Fruit fly (Drosophila melanogaster) whole organism, wandering third instar larva: ENCODE results near the gene CG14567.

Experiments
- Dfd ChIP-seq: fragments of >200 bp; optimal IDR thresholded peaks from 2 replicates; lab custom pipeline; 2017; ENCODE audit warnings: missing biosample characterization, missing genetic modification characterization
- GATAd ChIP-seq: sonication (Bioruptor generic); optimal IDR thresholded peaks from 2 replicates; lab custom pipeline; 2016; ENCODE audit warnings: missing biosample characterization, missing genetic modification characterization
- Hr83 ChIP-seq: fragments of 200-300 bp; sonication (Bioruptor generic); optimal IDR thresholded peaks from 2 replicates; lab custom pipeline; 2016; ENCODE audit warnings: missing biosample characterization, mild to moderate bottlenecking, missing genetic modification characterization, moderate library complexity; ENCODE audit not compliant: poor library complexity, severe bottlenecking
- Myc ChIP-seq: fragments of >200 bp; optimal IDR thresholded peaks from 2 replicates; lab custom pipeline; 2017
- OdsH ChIP-seq: fragments of 200-800 bp; sonication (Bioruptor generic); optimal IDR thresholded peaks from 2 replicates; lab custom pipeline; 2016; ENCODE audit warnings: missing biosample characterization, mild to moderate bottlenecking, missing genetic modification characterization
- dl ChIP-seq, 2 experiments: fragments of 175-275, 200-275 bp in 1 of 2; fragments of 200-275 bp in 1 of 2; sonication (Bioruptor generic); optimal IDR thresholded peaks; lab custom pipeline; 2018; ENCODE audit warnings: mild to moderate bottlenecking in 2 of 2, missing biosample characterization in 2 of 2, missing genetic modification characterization in 2 of 2, moderate library complexity in 2 of 2; ENCODE audit not compliant: partially characterized antibody in 2 of 2, insufficient read depth in 1 of 2
- dsf ChIP-seq: sonication (Bioruptor generic); optimal IDR thresholded peaks from 2 replicates; lab custom pipeline; 2016; ENCODE audit warnings: missing biosample characterization, missing genetic modification characterization, borderline replicate concordance
- fru ChIP-seq: fragments of 200-800 bp; sonication (Bioruptor generic); optimal IDR thresholded peaks from 3 replicates; lab custom pipeline; 2016; ENCODE audit warnings: missing biosample characterization, mild to moderate bottlenecking, missing genetic modification characterization
- pan ChIP-seq: fragments of >200 bp; optimal IDR thresholded peaks from 2 replicates; lab custom pipeline; 2017
- sage ChIP-seq: fragments of 200-800 bp; sonication (Bioruptor generic); optimal IDR thresholded peaks from 2 replicates; lab custom pipeline; 2016; ENCODE audit warnings: missing biosample characterization, mild to moderate bottlenecking, missing genetic modification characterization
- usp ChIP-seq: fragments of >200 bp; optimal IDR thresholded peaks from 2 replicates; lab custom pipeline; 2017; ENCODE audit warnings: missing biosample characterization, missing genetic modification characterization

DNA sequence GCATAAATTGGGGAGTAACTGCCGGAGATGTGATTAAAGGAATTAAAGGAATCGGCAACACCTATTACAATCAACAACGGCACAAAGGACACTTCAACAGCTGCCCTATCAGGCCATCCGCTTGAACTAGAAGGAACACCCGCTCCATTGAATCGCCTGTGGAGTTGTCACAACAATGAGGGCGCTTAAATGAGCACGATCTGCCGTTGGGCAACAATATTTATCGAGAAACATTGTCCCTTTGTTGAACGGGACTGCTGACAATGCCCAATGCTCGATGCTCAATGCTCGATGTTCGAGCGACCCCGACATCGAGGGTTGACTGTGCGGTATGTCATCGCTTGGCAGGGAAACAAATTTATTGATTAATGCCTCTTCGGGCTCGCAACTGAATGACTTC is 49.7 kb upstream of the CG14567 start:
- TF ChIP-seq sage (GFP tag; lab: Kevin White, UChicago) (no peak), Hr83 (GFP tag; lab: Kevin White, UChicago) (no peak), GATAd (GFP tag; lab: Kevin White, UChicago) (no peak), pan (no peak), dsf (GFP tag; lab: Kevin White, UChicago) (no peak), Dfd (no peak), usp (GFP tag; lab: Kevin White, UChicago) (no peak), fru (no peak), dl (GFP tag; optimal IDR thresholded peaks at IDR 0.05; lab: Kevin White, UChicago; ENCODE audit: insufficient read depth in 1 of 2, partially characterized antibody in 2 of 2) (no peak), Myc (lab: Kevin White, UChicago) (no peak), OdsH (GFP tag; lab: Kevin White, UChicago) (no peak)
